Fruit fly (Drosophila melanogaster) whole organism, embryonic: Measurements from ENCODE around the gene bab1.

ENCODE experiments used
- B-H2 ChIP-seq: fragments of 200-800 bp; sonication (Bioruptor generic); optimal IDR thresholded peaks from 2 replicates; lab custom pipeline; 2018; ENCODE audit warnings: missing biosample characterization, mild to moderate bottlenecking, missing genetic modification characterization
- BtbVII ChIP-seq: fragments of 200-800 bp; sonication (Bioruptor generic); optimal IDR thresholded peaks from 3 replicates; lab custom pipeline; 2017; ENCODE audit warnings: missing biosample characterization, mild to moderate bottlenecking, missing genetic modification characterization
- CG10543 ChIP-seq: fragments of 200-800 bp; sonication (Bioruptor generic); optimal IDR thresholded peaks from 3 replicates; lab custom pipeline; 2017; ENCODE audit warnings: missing biosample characterization, mild to moderate bottlenecking, missing genetic modification characterization, moderate library complexity
- CG11695 ChIP-seq: fragments of 200-800 bp; sonication (Bioruptor generic); IDR thresholded peaks from 3 replicates; pipeline ENCODE4 v1.3.6; 2022; ENCODE audit warnings: missing biosample characterization, missing genetic modification characterization
- CG12769 ChIP-seq: fragments of 200-800 bp; sonication (Bioruptor generic); optimal IDR thresholded peaks from 2 replicates; lab custom pipeline; 2019; ENCODE audit warnings: missing biosample characterization, mild to moderate bottlenecking, missing genetic modification characterization, moderate library complexity
- CG13624 ChIP-seq: fragments of 200-800 bp; sonication (Bioruptor generic); optimal IDR thresholded peaks from 2 replicates; lab custom pipeline; 2016; ENCODE audit warnings: missing biosample characterization, missing genetic modification characterization
- CG13894 ChIP-seq: fragments of 200-800 bp; sonication (Bioruptor generic); optimal IDR thresholded peaks from 3 replicates; lab custom pipeline; 2018; ENCODE audit warnings: missing biosample characterization, mild to moderate bottlenecking, missing genetic modification characterization, moderate library complexity
- CG14441 ChIP-seq: fragments of 200-800 bp; sonication (Bioruptor generic); IDR thresholded peaks from 2 replicates; pipeline ENCODE4 v1.3.6; 2022; ENCODE audit warnings: missing biosample characterization, missing genetic modification characterization
- CG2116 ChIP-seq: fragments of 200-800 bp; sonication (Bioruptor generic); optimal IDR thresholded peaks from 3 replicates; lab custom pipeline; 2018; ENCODE audit warnings: missing biosample characterization, mild to moderate bottlenecking, missing genetic modification characterization
- CG2202 ChIP-seq: fragments of 200-800 bp; sonication (Bioruptor generic); optimal IDR thresholded peaks from 2 replicates; lab custom pipeline; 2018; ENCODE audit warnings: missing biosample characterization, mild to moderate bottlenecking, missing genetic modification characterization
- CG31441 ChIP-seq: fragments of 200-800 bp; sonication (Bioruptor generic); IDR thresholded peaks from 2 replicates; pipeline ENCODE4 v1.3.6; 2022; ENCODE audit warnings: missing biosample characterization, missing genetic modification characterization
- CG32532 ChIP-seq: fragments of 200-800 bp; sonication (Bioruptor generic); IDR thresholded peaks from 2 replicates; pipeline ENCODE4 v1.3.6; 2022; ENCODE audit warnings: missing biosample characterization, missing genetic modification characterization
- CG4328 ChIP-seq: fragments of 200-800 bp; sonication (Bioruptor generic); optimal IDR thresholded peaks from 3 replicates; lab custom pipeline; 2017; ENCODE audit warnings: missing biosample characterization, missing genetic modification reagents, missing genetic modification characterization
- CG4854 ChIP-seq: fragments of 200-800 bp; sonication (Bioruptor generic); optimal IDR thresholded peaks from 2 replicates; lab custom pipeline; 2016; ENCODE audit warnings: missing biosample characterization, missing genetic modification characterization, inconsistent platforms
- CG7987 ChIP-seq: fragments of 200-800 bp; sonication (Bioruptor generic); optimal IDR thresholded peaks from 2 replicates; lab custom pipeline; 2018; ENCODE audit warnings: missing biosample characterization, mild to moderate bottlenecking, missing genetic modification characterization, moderate library complexity
- CHES-1-like ChIP-seq: fragments of 200-800 bp; sonication (Bioruptor generic); optimal IDR thresholded peaks from 2 replicates; lab custom pipeline; 2016; ENCODE audit warnings: missing biosample characterization, missing genetic modification characterization
- D19A ChIP-seq: fragments of 200-800 bp; optimal IDR thresholded peaks from 3 replicates; lab custom pipeline; 2019; ENCODE audit warnings: missing biosample characterization, mild to moderate bottlenecking, missing genetic modification characterization, moderate library complexity
- Deaf1 ChIP-seq: fragments of 200-800 bp; optimal IDR thresholded peaks from 3 replicates; lab custom pipeline; 2019; ENCODE audit warnings: missing biosample characterization, mild to moderate bottlenecking, missing genetic modification characterization, moderate library complexity
- H2.0 ChIP-seq: fragments of 200-800 bp; sonication (Bioruptor generic); IDR thresholded peaks from 2 replicates; pipeline ENCODE4 v1.3.6; 2022; ENCODE audit warnings: missing biosample characterization, missing genetic modification characterization
- Hr51 ChIP-seq, 2 experiments: fragments of 200-800 bp; sonication (Bioruptor generic); optimal IDR thresholded peaks; 2 replicates in 1 of 2; 3 replicates in 1 of 2; lab custom pipeline; 2016 to 2018; ENCODE audit warnings: missing biosample characterization in 2 of 2, missing genetic modification characterization in 2 of 2, mild to moderate bottlenecking in 1 of 2, moderate library complexity in 1 of 2
- Lhr ChIP-seq: fragments of 200-800 bp; sonication (Bioruptor generic); optimal IDR thresholded peaks from 3 replicates; lab custom pipeline; 2017; ENCODE audit warnings: mild to moderate bottlenecking, missing biosample characterization, missing genetic modification reagents, missing genetic modification characterization
- Med ChIP-seq: fragments of 200-800 bp; sonication (Bioruptor generic); peaks from one replicate; lab custom pipeline; 2016; ENCODE audit warnings: missing biosample characterization, missing genetic modification characterization, mild to moderate bottlenecking, inconsistent platforms, moderate library complexity
- Pdp1 ChIP-seq, 2 experiments: fragments of 200-800 bp; sonication (Bioruptor generic); optimal IDR thresholded peaks; 3 replicates each; lab custom pipeline; 2016; ENCODE audit warnings: missing biosample characterization in 2 of 2, missing genetic modification characterization in 2 of 2, mild to moderate bottlenecking in 1 of 2, moderate library complexity in 1 of 2
- bigmax ChIP-seq: fragments of 200-800 bp; sonication (Bioruptor generic); optimal IDR thresholded peaks from 2 replicates; lab custom pipeline; 2018; ENCODE audit warnings: missing biosample characterization, mild to moderate bottlenecking, missing genetic modification characterization
- btn ChIP-seq: fragments of 200-800 bp; sonication (Bioruptor generic); optimal IDR thresholded peaks from 2 replicates; lab custom pipeline; 2016; ENCODE audit warnings: missing biosample characterization, missing genetic modification characterization
- ci ChIP-seq: fragments of 200-800 bp; sonication (Bioruptor generic); IDR thresholded peaks from 3 replicates; pipeline ENCODE4 v1.3.6; 2022; ENCODE audit warnings: missing biosample characterization, missing genetic modification characterization
- corto ChIP-seq: fragments of 200-800 bp; sonication (Bioruptor generic); optimal IDR thresholded peaks from 2 replicates; lab custom pipeline; 2016; ENCODE audit warnings: missing biosample characterization, mild to moderate bottlenecking, missing genetic modification characterization, moderate library complexity
- croc ChIP-seq: fragments of 200-800 bp; sonication (Bioruptor generic); conservative IDR thresholded peaks from 3 replicates; pipeline ENCODE4 v1.3.6; 2022; ENCODE audit warnings: missing biosample characterization, missing genetic modification characterization
- cwo ChIP-seq: fragments of 200-800 bp; sonication (Bioruptor generic); optimal IDR thresholded peaks from 3 replicates; lab custom pipeline; 2017; ENCODE audit warnings: missing biosample characterization, missing genetic modification characterization, mild to moderate bottlenecking, moderate library complexity, missing genetic modification reagents
- dm ChIP-seq: fragments of 200-800 bp; sonication (Bioruptor generic); optimal IDR thresholded peaks from 3 replicates; lab custom pipeline; 2016; ENCODE audit warnings: missing biosample characterization, missing genetic modification characterization
- dmrt99B ChIP-seq: fragments of 200-800 bp; sonication (Bioruptor generic); optimal IDR thresholded peaks from 2 replicates; lab custom pipeline; 2018; ENCODE audit warnings: missing biosample characterization, mild to moderate bottlenecking, missing genetic modification characterization, moderate library complexity
- dpn ChIP-seq, 2 experiments: fragments of 200-800 bp; sonication (Bioruptor generic); optimal IDR thresholded peaks; 3 replicates each; lab custom pipeline; 2016; ENCODE audit warnings: missing biosample characterization in 2 of 2, missing genetic modification characterization in 2 of 2
- dysf ChIP-seq: fragments of 200-800 bp; sonication (Bioruptor generic); IDR thresholded peaks from 3 replicates; pipeline ENCODE4 v1.3.6; 2022; ENCODE audit warnings: missing biosample characterization, missing genetic modification characterization
- esg ChIP-seq: fragments of 200-800 bp; sonication (Bioruptor generic); conservative IDR thresholded peaks from 2 replicates; pipeline ENCODE4 v1.3.6; 2022; ENCODE audit warnings: missing biosample characterization, missing genetic modification characterization
- gfzf ChIP-seq: fragments of 200-800 bp; sonication (Bioruptor generic); optimal IDR thresholded peaks from 2 replicates; lab custom pipeline; 2016; ENCODE audit warnings: missing biosample characterization, mild to moderate bottlenecking, missing genetic modification characterization, moderate library complexity
- gro ChIP-seq: fragments of 200-800 bp; sonication (Bioruptor generic); optimal IDR thresholded peaks from 2 replicates; lab custom pipeline; 2016; ENCODE audit warnings: missing biosample characterization, missing genetic modification characterization
- jing ChIP-seq: fragments of 200-800 bp; sonication (Bioruptor generic); optimal IDR thresholded peaks from 2 replicates; lab custom pipeline; 2018; ENCODE audit warnings: missing biosample characterization, mild to moderate bottlenecking, missing genetic modification characterization
- lola ChIP-seq, 3 experiments: fragments of >200 bp in 2 of 3; fragments of 200-800 bp in 1 of 3; sonication (Bioruptor generic) in 1 of 3; optimal IDR thresholded peaks; 2 replicates each; lab custom pipeline; 2017 to 2019; ENCODE audit warnings: missing biosample characterization in 3 of 3, missing genetic modification characterization in 3 of 3, mild to moderate bottlenecking in 1 of 3, moderate library complexity in 1 of 3
- nmo ChIP-seq: fragments of 200-800 bp; sonication (Bioruptor generic); optimal IDR thresholded peaks from 2 replicates; lab custom pipeline; 2018; ENCODE audit warnings: missing biosample characterization, mild to moderate bottlenecking, missing genetic modification characterization, moderate library complexity
- pita ChIP-seq: fragments of 200-800 bp; sonication (Bioruptor generic); optimal IDR thresholded peaks from 2 replicates; lab custom pipeline; 2017; ENCODE audit warnings: missing biosample characterization, mild to moderate bottlenecking, missing genetic modification characterization
- pros ChIP-seq: fragments of 200-800 bp; sonication (Bioruptor generic); optimal IDR thresholded peaks from 3 replicates; lab custom pipeline; 2019; ENCODE audit warnings: missing biosample characterization, mild to moderate bottlenecking, missing genetic modification characterization, moderate library complexity
- rib ChIP-seq: fragments of 200-800 bp; sonication (Bioruptor generic); IDR thresholded peaks from 2 replicates; pipeline ENCODE4 v1.3.6; 2022; ENCODE audit warnings: missing biosample characterization, missing genetic modification characterization
- row ChIP-seq: fragments of 200-800 bp; sonication (Bioruptor generic); IDR thresholded peaks from 3 replicates; pipeline ENCODE4 v1.3.6; 2022; ENCODE audit warnings: missing biosample characterization, missing genetic modification characterization
- sd ChIP-seq: fragments of 200-800 bp; sonication (Bioruptor generic); optimal IDR thresholded peaks from 3 replicates; lab custom pipeline; 2018; ENCODE audit warnings: missing biosample characterization, mild to moderate bottlenecking, missing genetic modification characterization, moderate library complexity
- trh ChIP-seq: fragments of 200-800 bp; sonication (Bioruptor generic); optimal IDR thresholded peaks from 2 replicates; lab custom pipeline; 2016; ENCODE audit warnings: missing biosample characterization, missing genetic modification characterization
- wek ChIP-seq: fragments of 200-800 bp; sonication (Bioruptor generic); optimal IDR thresholded peaks from 3 replicates; lab custom pipeline; 2018; ENCODE audit warnings: missing biosample characterization, mild to moderate bottlenecking, missing genetic modification characterization, moderate library complexity

The bab1 gene

DNA sequence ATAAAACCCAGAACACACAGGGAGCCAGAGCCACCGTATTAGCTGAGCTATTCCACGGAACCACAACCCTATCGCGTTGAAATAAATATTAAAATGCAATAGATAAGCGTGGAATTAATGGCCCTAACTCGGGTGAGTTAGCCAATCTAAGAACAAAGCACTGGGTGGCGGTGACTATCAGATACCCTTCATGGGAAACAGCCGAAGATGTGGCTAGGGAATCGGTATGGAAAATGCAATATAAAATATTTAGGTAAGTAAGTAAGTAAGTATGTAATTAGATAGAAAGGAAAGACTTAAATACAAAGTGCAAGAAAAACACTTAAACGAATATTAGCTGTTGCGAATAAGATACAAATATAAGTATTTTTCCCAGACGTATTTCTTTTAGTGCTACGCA, 79.2 kb downstream of the bab1 start:
- TF ChIP-seq B-H2 (GFP tag; lab: Kevin White, UChicago) (no peak), dysf (GFP tag; lab: Robert Waterston, UW) (no peak), row (peak; percentile 71; the same call in 2 of the 3 replicates), Lhr (GFP tag; lab: Kevin White, UChicago) (no peak), CG14441 (GFP tag; lab: Robert Waterston, UW) (0 out of 2 replicates have a peak, but pooled peaks have one; percentile 9), D19A (peak; percentile 82), CG2202 (tag; lab: Kevin White, UChicago) (no peak), pita (GFP tag; lab: Kevin White, UChicago) (no peak), btn (GFP tag; lab: Kevin White, UChicago) (no peak)

DNA sequence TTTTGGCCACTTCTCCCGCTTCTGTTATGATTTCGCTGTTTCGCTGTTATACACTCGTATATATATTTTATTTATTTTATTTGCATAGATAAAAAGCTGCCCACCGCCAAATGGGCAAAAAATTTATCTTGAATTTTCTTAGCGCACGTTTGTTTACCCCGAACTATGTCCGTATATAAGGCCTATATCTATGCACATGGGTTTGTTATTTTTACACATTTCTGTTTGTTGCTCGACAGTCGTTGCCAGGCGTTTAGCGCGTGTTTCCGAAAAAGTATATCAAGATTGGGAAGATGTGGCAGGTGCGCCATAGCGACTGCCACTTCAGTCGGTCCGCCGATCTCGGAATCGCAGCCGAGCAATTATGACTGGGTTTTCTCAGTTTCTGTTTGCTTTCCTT, 81.0 kb downstream of the bab1 start:
- peak; percentile 12 for TF ChIP-seq Deaf1 (tag; lab: Kevin White, UChicago)
- TF ChIP-seq Med: peak; percentile 9
- TF ChIP-seq CHES-1-like (GFP tag; lab: Kevin White, UChicago): no peak
- peak; percentile 31 for TF ChIP-seq CG10543 (GFP tag; lab: Kevin White, UChicago)
- peak; percentile 64 for TF ChIP-seq sd (tag; lab: Kevin White, UChicago)
- no peak for TF ChIP-seq CG2116 (GFP tag; lab: Kevin White, UChicago)
- TF ChIP-seq CG7987 (GFP tag; lab: Kevin White, UChicago): peak; percentile 25
- TF ChIP-seq CG12769 (tag; lab: Kevin White, UChicago): peak; percentile 77
- 0 out of 2 replicates have a peak, but pooled peaks have one; percentile 16 for TF ChIP-seq rib
- TF ChIP-seq BtbVII (GFP tag; lab: Kevin White, UChicago): peak; percentile 7
- no peak for TF ChIP-seq trh (GFP tag; lab: Kevin White, UChicago)

DNA sequence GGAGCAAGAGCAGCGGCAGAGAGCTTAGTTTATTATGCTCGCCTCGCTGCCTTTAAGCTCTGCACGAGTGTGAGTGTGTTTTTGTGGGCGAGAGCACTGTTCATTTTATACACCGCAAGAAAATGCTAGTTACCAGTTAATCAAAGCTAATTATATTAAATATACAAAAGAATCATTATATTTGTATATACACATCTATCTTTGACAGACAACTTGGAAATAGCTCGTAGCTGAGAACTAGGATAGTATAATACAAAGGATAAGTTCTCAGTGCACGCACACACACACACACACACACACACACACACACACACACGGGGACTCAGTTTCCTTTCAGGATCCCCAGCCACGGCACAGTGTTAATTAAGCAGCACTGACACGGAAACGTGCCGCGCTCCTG, 89.9 kb downstream of the bab1 start:
- TF ChIP-seq dpn (GFP tag; optimal IDR thresholded peaks at IDR 0.05; lab: Kevin White, UChicago) (no peak), CG4854 (GFP tag; lab: Kevin White, UChicago) (no peak), nmo (GFP tag; lab: Kevin White, UChicago) (peak; percentile 20), CG4328 (GFP tag; lab: Kevin White, UChicago) (no peak), dm (no peak), Med (no peak), dmrt99B (peak; percentile 34), CG11695 (GFP tag; lab: Robert Waterston, UW) (0 out of 3 replicates have a peak, but pooled peaks have one; percentile 27), CG31441 (0 out of 2 replicates have a peak, but pooled peaks have one; percentile 24), lola (GFP tag; optimal IDR thresholded peaks at IDR 0.05; lab: Kevin White, UChicago) (no peak), bigmax (no peak), CG32532 (GFP tag; lab: Robert Waterston, UW) (peak; percentile 22; the same call in 1 of the 2 replicates), ci (GFP tag; lab: Robert Waterston, UW) (0 out of 3 replicates have a peak, but pooled peaks have one; percentile 30), Hr51 (GFP tag; optimal IDR thresholded peaks at IDR 0.05; lab: Kevin White, UChicago) (peak in 1 of 2 experiments; percentile 14), gro (no peak), cwo (GFP tag; lab: Kevin White, UChicago) (peak; percentile 36), corto (GFP tag; lab: Kevin White, UChicago) (no peak), Pdp1 (GFP tag; optimal IDR thresholded peaks at IDR 0.05; lab: Kevin White, UChicago) (no peak), esg (GFP tag; lab: Robert Waterston, UW) (0 out of 2 replicates have a peak, but pooled peaks have one; percentile 18), CHES-1-like (GFP tag; lab: Kevin White, UChicago) (no peak), CG13624 (GFP tag; lab: Kevin White, UChicago) (no peak), H2.0 (GFP tag; lab: Robert Waterston, UW) (no peak), CG13894 (tag; lab: Kevin White, UChicago) (no peak), wek (no peak), gfzf (GFP tag; lab: Kevin White, UChicago) (no peak), pros (GFP tag; lab: Kevin White, UChicago) (no peak), croc (GFP tag; lab: Robert Waterston, UW) (no peak), CG14441 (GFP tag; lab: Robert Waterston, UW) (0 out of 2 replicates have a peak, but pooled peaks have one; percentile 5), jing (GFP tag; lab: Kevin White, UChicago) (no peak)
